Worm (Caenorhabditis elegans): Measurements from ENCODE around the gene vha-12.
A peak's percentile ranks its signal among the peaks of the same experiment; 100 is the strongest.

The vha-12 gene

ce11 chrX:4144136-4144781 is 46.6 kb upstream of the vha-12 start:
- no peak for TF ChIP-seq unc-62 (GFP tag; optimal IDR thresholded peaks at IDR 0.05)
- TF ChIP-seq snpc-4 (tag; optimal IDR thresholded peaks at IDR 0.05) = no peak
- TF ChIP-seq hmg-11 (tag; optimal IDR thresholded peaks at IDR 0.05) = no peak
- TF ChIP-seq ceh-9 (tag; optimal IDR thresholded peaks at IDR 0.05) = no peak
- no peak for TF ChIP-seq elt-3 (tag; optimal IDR thresholded peaks at IDR 0.05)
- no peak for TF ChIP-seq nhr-67 (tag; optimal IDR thresholded peaks at IDR 0.05)
- no peak for TF ChIP-seq lsy-12 (tag; optimal IDR thresholded peaks at IDR 0.05)
- no peak for TF ChIP-seq unc-39 (tag; optimal IDR thresholded peaks at IDR 0.05)
- peak; percentile 43 for TF ChIP-seq nfya-1 (tag; optimal IDR thresholded peaks at IDR 0.05; ENCODE audit: insufficient read depth)
- no peak for TF ChIP-seq fkh-10 (GFP tag; optimal IDR thresholded peaks at IDR 0.05)
- TF ChIP-seq ceh-16 (tag; optimal IDR thresholded peaks at IDR 0.05) = no peak
- no peak for TF ChIP-seq lin-39 (tag; optimal IDR thresholded peaks at IDR 0.05)
- TF ChIP-seq nhr-23 (tag; optimal IDR thresholded peaks at IDR 0.05) = peak; percentile 13
- TF ChIP-seq ztf-11 (tag; optimal IDR thresholded peaks at IDR 0.05) = no peak
- peak; percentile 25 for TF ChIP-seq nhr-43 (tag; optimal IDR thresholded peaks at IDR 0.05; ENCODE audit: poor library complexity, severe bottlenecking)
- peak; percentile 65 for TF ChIP-seq pqm-1 (tag; optimal IDR thresholded peaks at IDR 0.05)
- TF ChIP-seq mdl-1 (tag; optimal IDR thresholded peaks at IDR 0.05) = no peak
- TF ChIP-seq tbx-2 (tag; optimal IDR thresholded peaks at IDR 0.05) = no peak
- no peak for TF ChIP-seq egl-5 (tag; optimal IDR thresholded peaks at IDR 0.05)
- TF ChIP-seq elt-2 (tag; optimal IDR thresholded peaks at IDR 0.05) = peak; percentile 79
- no peak for TF ChIP-seq ceh-28 (tag; optimal IDR thresholded peaks at IDR 0.05)
- no peak for TF ChIP-seq lin-15B (tag; optimal IDR thresholded peaks at IDR 0.05)
- no peak for TF ChIP-seq fkh-2 (tag; optimal IDR thresholded peaks at IDR 0.05)
- TF ChIP-seq nhr-28 (tag; optimal IDR thresholded peaks at IDR 0.05) = no peak
- TF ChIP-seq ZK546.5 (tag; optimal IDR thresholded peaks at IDR 0.05) = no peak
- peak; percentile 87 for TF ChIP-seq nhr-25 (tag; optimal IDR thresholded peaks at IDR 0.05)
- TF ChIP-seq nhr-237 (tag; optimal IDR thresholded peaks at IDR 0.05) = no peak
- TF ChIP-seq ceh-82 (tag; optimal IDR thresholded peaks at IDR 0.05) = no peak
- no peak for TF ChIP-seq egl-27 (tag; optimal IDR thresholded peaks at IDR 0.05)
- TF ChIP-seq fos-1 (tag; optimal IDR thresholded peaks at IDR 0.05) = no peak
- peak; percentile 89 for TF ChIP-seq ama-1 (optimal IDR thresholded peaks at IDR 0.05)
- TF ChIP-seq skn-1 (tag; optimal IDR thresholded peaks at IDR 0.05) = no peak
- TF ChIP-seq eor-1 (tag; optimal IDR thresholded peaks at IDR 0.05) = no peak
- TF ChIP-seq nhr-76 (tag; optimal IDR thresholded peaks at IDR 0.05) = no peak
- peak; percentile 53 for TF ChIP-seq jun-1 (tag; optimal IDR thresholded peaks at IDR 0.05)
- TF ChIP-seq nhr-12 (tag; optimal IDR thresholded peaks at IDR 0.05) = no peak
- no peak for TF ChIP-seq ztf-4 (tag; optimal IDR thresholded peaks at IDR 0.05)
- no peak for TF ChIP-seq R02D3.7 (tag; optimal IDR thresholded peaks at IDR 0.05)
- TF ChIP-seq nhr-11 (tag; optimal IDR thresholded peaks at IDR 0.05) = no peak
- no peak for TF ChIP-seq pha-4 (tag; optimal IDR thresholded peaks at IDR 0.05)
- TF ChIP-seq elt-1 (tag; optimal IDR thresholded peaks at IDR 0.05) = no peak
- TF ChIP-seq sea-2 (GFP tag; optimal IDR thresholded peaks at IDR 0.05) = no peak
- no peak for TF ChIP-seq daf-12 (tag; optimal IDR thresholded peaks at IDR 0.05)
- TF ChIP-seq mml-1 (tag; optimal IDR thresholded peaks at IDR 0.05) = no peak
- no peak for TF ChIP-seq aly-2 (tag; optimal IDR thresholded peaks at IDR 0.05)
- no peak for TF ChIP-seq zag-1 (tag; optimal IDR thresholded peaks at IDR 0.05)
- TF ChIP-seq nhr-77 (tag; optimal IDR thresholded peaks at IDR 0.05) = no peak
